Fruit fly (Drosophila melanogaster): Measurements from ENCODE around the gene zormin.

Gene zormin

dm6 chr3L:2115524-2116245 lies 35.8 kb downstream of the zormin start, which contains the start of gene sls (continued):
- TF ChIP-seq hbn (GFP tag; IDR thresholded peaks at IDR 0.05; ENCODE audit: partially characterized antibody), result no peak
- TF ChIP-seq Deaf1 (tag; optimal IDR thresholded peaks at IDR 0.05), result peak; percentile 91
- TF ChIP-seq CG4617 (GFP tag; optimal IDR thresholded peaks at IDR 0.05; ENCODE audit: borderline replicate concordance), result peak; percentile 75
- peak; percentile 21 for TF ChIP-seq CG8290 (GFP tag; optimal IDR thresholded peaks at IDR 0.05)
- TF ChIP-seq CG8290 (tag; optimal IDR thresholded peaks at IDR 0.05), result peak; percentile 50 to 96
- no peak for TF ChIP-seq amos (GFP tag; IDR thresholded peaks at IDR 0.05; ENCODE audit: partially characterized antibody)
- TF ChIP-seq B-H2 (GFP tag; optimal IDR thresholded peaks at IDR 0.05), result peak; percentile 90
- no peak for TF ChIP-seq CG6791 (GFP tag; IDR thresholded peaks at IDR 0.05; ENCODE audit: partially characterized antibody)
- no peak for TF ChIP-seq Dref (GFP tag; IDR thresholded peaks at IDR 0.05)
- TF ChIP-seq zen (tag; optimal IDR thresholded peaks at IDR 0.05), result peak; percentile 64
- peak; percentile 65 for TF ChIP-seq CG18011 (GFP tag; optimal IDR thresholded peaks at IDR 0.05)
- TF ChIP-seq bsh (GFP tag; optimal IDR thresholded peaks at IDR 0.05), result peak; percentile 75 to 96
- peak; percentile 93 for TF ChIP-seq dmrt11E (tag; optimal IDR thresholded peaks at IDR 0.05)
- peak; percentile 89 for TF ChIP-seq zfh1 (GFP tag; IDR thresholded peaks at IDR 0.05)
- TF ChIP-seq chm (GFP tag; IDR thresholded peaks at IDR 0.05), result peak; percentile 94
- TF ChIP-seq br (optimal IDR thresholded peaks at IDR 0.05), result no peak
- peak; percentile 94 for TF ChIP-seq Fer3 (tag; optimal IDR thresholded peaks at IDR 0.05)
- TF ChIP-seq schlank (tag; optimal IDR thresholded peaks at IDR 0.05), result peak; percentile 85
- peak; percentile 95 for TF ChIP-seq CG2678 (tag; optimal IDR thresholded peaks at IDR 0.05)
- TF ChIP-seq bcd (GFP tag; optimal IDR thresholded peaks at IDR 0.05), result peak; percentile 90
- TF ChIP-seq lbe (GFP tag; optimal IDR thresholded peaks at IDR 0.05), result no peak
- TF ChIP-seq Kr (GFP tag; optimal IDR thresholded peaks at IDR 0.05), result no peak
- peak; percentile 81 for TF ChIP-seq Spps (tag; optimal IDR thresholded peaks at IDR 0.05)
- TF ChIP-seq ken (GFP tag; IDR thresholded peaks at IDR 0.05), result peak; percentile 91
- no peak for TF ChIP-seq hth (optimal IDR thresholded peaks at IDR 0.05)
- peak; percentile 62 for TF ChIP-seq Ravus (GFP tag; IDR thresholded peaks at IDR 0.05)
- TF ChIP-seq CG3838 (GFP tag; optimal IDR thresholded peaks at IDR 0.05), result peak; percentile 75
- no peak for TF ChIP-seq CG6683 (GFP tag; optimal IDR thresholded peaks at IDR 0.05)
- TF ChIP-seq CG10654 (GFP tag; optimal IDR thresholded peaks at IDR 0.05), result peak; percentile 69
- peak; percentile 42 for TF ChIP-seq CG6813 (GFP tag; optimal IDR thresholded peaks at IDR 0.05)
- TF ChIP-seq jing (GFP tag; optimal IDR thresholded peaks at IDR 0.05), result peak; percentile 89
- peak; percentile 81 for TF ChIP-seq caup (GFP tag; optimal IDR thresholded peaks at IDR 0.05; ENCODE audit: severe bottlenecking)
- TF ChIP-seq CG2875 (GFP tag; optimal IDR thresholded peaks at IDR 0.05), result peak; percentile 84
- TF ChIP-seq trem (tag; optimal IDR thresholded peaks at IDR 0.05), result peak; percentile 68
- TF ChIP-seq Adf1 (GFP tag; IDR thresholded peaks at IDR 0.05), result peak; percentile 55
- peak; percentile 81 for TF ChIP-seq salm (tag; optimal IDR thresholded peaks at IDR 0.05)
- TF ChIP-seq CG4820 (GFP tag; optimal IDR thresholded peaks at IDR 0.05), result peak; percentile 74
- peak; percentile 71 for TF ChIP-seq CG11696 (GFP tag; IDR thresholded peaks at IDR 0.05)
- peak; percentile 93 for TF ChIP-seq oc (tag; optimal IDR thresholded peaks at IDR 0.05)
- TF ChIP-seq stc (GFP tag; IDR thresholded peaks at IDR 0.05), result peak; percentile 88
- peak; percentile 91 for TF ChIP-seq CG32767 (GFP tag; IDR thresholded peaks at IDR 0.05)
- TF ChIP-seq HLH3B (GFP tag; IDR thresholded peaks at IDR 0.05), result peak; percentile 91
- TF ChIP-seq D19A (tag; optimal IDR thresholded peaks at IDR 0.05), result peak; percentile 83
- TF ChIP-seq hkb (optimal IDR thresholded peaks at IDR 0.05), result no peak
- peak; percentile 90 for TF ChIP-seq hkb (GFP tag; IDR thresholded peaks at IDR 0.05)
- TF ChIP-seq CG17359 (tag; optimal IDR thresholded peaks at IDR 0.05), result peak; percentile 93
- peak; percentile 90 for TF ChIP-seq CG1529 (GFP tag; optimal IDR thresholded peaks at IDR 0.05)
- peak; percentile 72 for TF ChIP-seq Ets97D (GFP tag; optimal IDR thresholded peaks at IDR 0.05)
- TF ChIP-seq gcm2 (GFP tag; optimal IDR thresholded peaks at IDR 0.05), result peak; percentile 74

Measured in whole organism, embryonic.